Worm (Caenorhabditis elegans): ENCODE results near the gene twnk-1.

The twnk-1 gene

ce11 chrX:5841060-5841642 lies 50.1 kb downstream of the twnk-1 start, which contains the start of gene puf-9 (continued):
- TF ChIP-seq lin-40 (tag; optimal IDR thresholded peaks at IDR 0.05) (peak; percentile 99), ztf-25 (GFP tag; IDR thresholded peaks at IDR 0.05) (no peak), Y53F4B.3 (GFP tag; IDR thresholded peaks at IDR 0.05) (0 out of 2 replicates have a peak, but pooled peaks have one; percentile 42), lin-35 (GFP tag; optimal IDR thresholded peaks at IDR 0.05) (peak in 1 of 3 experiments; percentile 94), F55B11.4 (tag; optimal IDR thresholded peaks at IDR 0.05; ENCODE audit: borderline replicate concordance, insufficient read depth) (no peak), aptf-2 (GFP tag; conservative IDR thresholded peaks at IDR 0.05) (0 out of 2 replicates have a peak, but pooled peaks have one; percentile 55), mel-28 (tag; optimal IDR thresholded peaks at IDR 0.05; ENCODE audit: borderline replicate concordance) (no peak), let-526 (GFP tag; IDR thresholded peaks at IDR 0.05) (peak; percentile 90), mxl-1 (tag; optimal IDR thresholded peaks at IDR 0.05) (no peak), nfyb-1 (GFP tag; IDR thresholded peaks at IDR 0.05) (peak; percentile 95), nhr-179 (tag; optimal IDR thresholded peaks at IDR 0.05) (no peak), sdz-38 (tag; optimal IDR thresholded peaks at IDR 0.05) (no peak), lag-1 (GFP tag; IDR thresholded peaks at IDR 0.05) (no peak), bed-1 (GFP tag; IDR thresholded peaks at IDR 0.05) (0 out of 2 replicates have a peak, but pooled peaks have one; percentile 54), F33H1.4 (GFP tag; IDR thresholded peaks at IDR 0.05) (peak; percentile 59), ets-4 (GFP tag; optimal IDR thresholded peaks at IDR 0.05) (peak; percentile 89), lin-26 (GFP tag; IDR thresholded peaks at IDR 0.05) (peak; percentile 90), lin-54 (GFP tag; optimal IDR thresholded peaks at IDR 0.05) (peak; percentile 82), ztf-3 (GFP tag; optimal IDR thresholded peaks at IDR 0.05) (peak; percentile 89), T07F8.4 (tag; optimal IDR thresholded peaks at IDR 0.05) (peak; percentile 19), attf-6 (GFP tag; IDR thresholded peaks at IDR 0.05) (no peak), lsl-1 (GFP tag; optimal IDR thresholded peaks at IDR 0.05) (peak; percentile 7), Y53G8AR.9 (GFP tag; conservative IDR thresholded peaks at IDR 0.05) (peak; percentile 92), hlh-12 (tag; optimal IDR thresholded peaks at IDR 0.05) (no peak), bed-2 (GFP tag; IDR thresholded peaks at IDR 0.05) (peak; percentile 70; the same call in 1 of the 2 replicates), snpc-4 (GFP tag; optimal IDR thresholded peaks at IDR 0.05) (peak; percentile 37), snpc-4 (tag; optimal IDR thresholded peaks at IDR 0.05) (peak; percentile 79 to 87 (median 82)), him-1 (tag; optimal IDR thresholded peaks at IDR 0.05) (no peak), zim-3 (tag; optimal IDR thresholded peaks at IDR 0.05) (peak; percentile 58), F23B12.7 (tag; optimal IDR thresholded peaks at IDR 0.05; ENCODE audit: insufficient read depth) (peak; percentile 85), ztf-22 (GFP tag; optimal IDR thresholded peaks at IDR 0.05) (peak; percentile 97), mcd-1 (GFP tag; IDR thresholded peaks at IDR 0.05) (peak; percentile 99), ceh-79 (tag; optimal IDR thresholded peaks at IDR 0.05) (peak; percentile 43), attf-3 (GFP tag; conservative IDR thresholded peaks at IDR 0.05) (peak; percentile 61), K12H6.12 (tag; optimal IDR thresholded peaks at IDR 0.05) (peak; percentile 99), T26A5.8 (tag; optimal IDR thresholded peaks at IDR 0.05) (no peak), xnd-1 (tag; optimal IDR thresholded peaks at IDR 0.05) (no peak), madf-3 (GFP tag; IDR thresholded peaks at IDR 0.05) (peak; percentile 89), ceh-40 (GFP tag; IDR thresholded peaks at IDR 0.05) (0 out of 2 replicates have a peak, but pooled peaks have one; percentile 28), nfya-1 (tag; optimal IDR thresholded peaks at IDR 0.05; ENCODE audit: borderline replicate concordance, insufficient read depth) (no peak), madf-6 (GFP tag; IDR thresholded peaks at IDR 0.05) (peak; percentile 47), B0336.3 (GFP tag; IDR thresholded peaks at IDR 0.05) (peak; percentile 97), sea-2 (GFP tag; IDR thresholded peaks at IDR 0.05) (peak; percentile 22; the same call in 1 of the 2 replicates), snpc-3.4 (tag; optimal IDR thresholded peaks at IDR 0.05) (no peak), F52B5.7 (tag; optimal IDR thresholded peaks at IDR 0.05) (peak; percentile 68), F57A8.1 (GFP tag; optimal IDR thresholded peaks at IDR 0.05) (no peak), ztf-6 (GFP tag; IDR thresholded peaks at IDR 0.05) (peak; percentile 59; the same call in 1 of the 2 replicates), chd-7 (tag; optimal IDR thresholded peaks at IDR 0.05) (peak; percentile 98)

Data from whole organism, young adult.